Fruit fly (Drosophila melanogaster) whole organism, embryonic: ENCODE results near the gene BuGZ.

Source experiments
- C15 ChIP-seq: fragments of 200-800 bp; sonication (Bioruptor generic); IDR thresholded peaks from 3 replicates; pipeline ENCODE4 v1.3.6; 2022; ENCODE audit warnings: missing biosample characterization, missing genetic modification characterization
- CG11696 ChIP-seq: fragments of 200-800 bp; sonication (Bioruptor generic); IDR thresholded peaks from 2 replicates; pipeline ENCODE4 v1.3.6; 2022; ENCODE audit warnings: missing biosample characterization, missing genetic modification characterization
- CG11723 ChIP-seq: fragments of 200-800 bp; sonication (Bioruptor generic); optimal IDR thresholded peaks from 2 replicates; lab custom pipeline; 2017; ENCODE audit warnings: missing biosample characterization, mild to moderate bottlenecking, missing genetic modification characterization
- CG12155 ChIP-seq: fragments of 200-800 bp; sonication (Bioruptor generic); optimal IDR thresholded peaks from 3 replicates; lab custom pipeline; 2016; ENCODE audit warnings: missing biosample characterization, missing genetic modification characterization
- CG12391 ChIP-seq: fragments of 200-800 bp; sonication (Bioruptor generic); optimal IDR thresholded peaks from 3 replicates; lab custom pipeline; 2018; ENCODE audit warnings: missing biosample characterization, mild to moderate bottlenecking, missing genetic modification characterization, moderate library complexity
- CG12769 ChIP-seq: fragments of 200-800 bp; sonication (Bioruptor generic); optimal IDR thresholded peaks from 2 replicates; lab custom pipeline; 2019; ENCODE audit warnings: missing biosample characterization, mild to moderate bottlenecking, missing genetic modification characterization, moderate library complexity
- CG13624 ChIP-seq: fragments of 200-800 bp; sonication (Bioruptor generic); optimal IDR thresholded peaks from 2 replicates; lab custom pipeline; 2016; ENCODE audit warnings: missing biosample characterization, missing genetic modification characterization
- CG13894 ChIP-seq: fragments of 200-800 bp; sonication (Bioruptor generic); optimal IDR thresholded peaks from 3 replicates; lab custom pipeline; 2018; ENCODE audit warnings: missing biosample characterization, mild to moderate bottlenecking, missing genetic modification characterization, moderate library complexity
- CG1602 ChIP-seq: fragments of 200-800 bp; sonication (Bioruptor generic); optimal IDR thresholded peaks from 3 replicates; lab custom pipeline; 2016; ENCODE audit warnings: missing biosample characterization, missing genetic modification characterization
- CG17385 ChIP-seq: fragments of 200-800 bp; sonication (Bioruptor generic); optimal IDR thresholded peaks from 3 replicates; lab custom pipeline; 2018; ENCODE audit warnings: missing biosample characterization, mild to moderate bottlenecking, missing genetic modification characterization
- CG18599 ChIP-seq: fragments of 200-800 bp; sonication (Bioruptor generic); optimal IDR thresholded peaks from 3 replicates; lab custom pipeline; 2017; ENCODE audit warnings: missing biosample characterization, missing genetic modification characterization, mild to moderate bottlenecking, moderate library complexity, missing genetic modification reagents
- CG2712 ChIP-seq: fragments of 200-800 bp; optimal IDR thresholded peaks from 3 replicates; lab custom pipeline; 2019; ENCODE audit warnings: missing biosample characterization, mild to moderate bottlenecking, missing genetic modification characterization, moderate library complexity
- CG3281 ChIP-seq: fragments of 200-800 bp; sonication (Bioruptor generic); optimal IDR thresholded peaks from 3 replicates; lab custom pipeline; 2017; ENCODE audit warnings: missing biosample characterization, mild to moderate bottlenecking, missing genetic modification characterization
- CG42726 ChIP-seq: fragments of 200-800 bp; sonication (Bioruptor generic); IDR thresholded peaks from 2 replicates; pipeline ENCODE4 v1.3.6; 2022; ENCODE audit warnings: missing biosample characterization, missing genetic modification characterization; ENCODE audit not compliant: partially characterized antibody
- CG4282 ChIP-seq: fragments of 200-800 bp; sonication (Bioruptor generic); optimal IDR thresholded peaks from 2 replicates; lab custom pipeline; 2016; ENCODE audit warnings: missing biosample characterization, missing genetic modification characterization
- CG4360 ChIP-seq: fragments of 200-800 bp; sonication (Bioruptor generic); IDR thresholded peaks from 2 replicates; pipeline ENCODE4 v1.3.6; 2022; ENCODE audit warnings: missing biosample characterization, missing genetic modification characterization
- CG4424 ChIP-seq: fragments of 200-800 bp; sonication (Bioruptor generic); optimal IDR thresholded peaks from 3 replicates; lab custom pipeline; 2016; ENCODE audit warnings: missing biosample characterization, missing genetic modification characterization
- CG7271 ChIP-seq: fragments of 200-800 bp; sonication (Bioruptor generic); optimal IDR thresholded peaks from 2 replicates; lab custom pipeline; 2018; ENCODE audit warnings: missing biosample characterization, mild to moderate bottlenecking, missing genetic modification characterization, moderate library complexity
- CG7839 ChIP-seq: fragments of 200-800 bp; sonication (Bioruptor generic); optimal IDR thresholded peaks from 3 replicates; lab custom pipeline; 2018; ENCODE audit warnings: missing biosample characterization, mild to moderate bottlenecking, missing genetic modification characterization, moderate library complexity
- CG7963 ChIP-seq: fragments of 200-800 bp; sonication (Bioruptor generic); IDR thresholded peaks from 3 replicates; pipeline ENCODE4 v1.3.6; 2022; ENCODE audit warnings: missing biosample characterization, missing genetic modification characterization; ENCODE audit not compliant: partially characterized antibody
- CG9437 ChIP-seq: fragments of 200-800 bp; sonication (Bioruptor generic); optimal IDR thresholded peaks from 2 replicates; lab custom pipeline; 2018; ENCODE audit warnings: missing biosample characterization, mild to moderate bottlenecking, missing genetic modification characterization
- Dfd ChIP-seq, 2 experiments: fragments of >200 bp; optimal IDR thresholded peaks; 2 replicates each; lab custom pipeline; 2017; ENCODE audit warnings: missing biosample characterization in 2 of 2, missing genetic modification characterization in 2 of 2
- Ets65A ChIP-seq: fragments of 200-800 bp; sonication (Bioruptor generic); peaks from one replicate; lab custom pipeline; 2016; ENCODE audit warnings: missing biosample characterization, missing genetic modification characterization
- H15 ChIP-seq: fragments of 200-800 bp; sonication (Bioruptor generic); IDR thresholded peaks from 3 replicates; pipeline ENCODE4 v1.3.6; 2022; ENCODE audit warnings: missing biosample characterization, missing genetic modification characterization
- Hmx ChIP-seq: fragments of 200-800 bp; sonication (Bioruptor generic); optimal IDR thresholded peaks from 2 replicates; lab custom pipeline; 2016; ENCODE audit warnings: missing biosample characterization, missing genetic modification characterization
- Meics ChIP-seq: fragments of 200-800 bp; sonication (Bioruptor generic); optimal IDR thresholded peaks from 2 replicates; lab custom pipeline; 2017; ENCODE audit warnings: missing biosample characterization, mild to moderate bottlenecking, missing genetic modification characterization
- Trl ChIP-seq, 3 experiments: fragments of >200 bp in 2 of 3; fragments of 200-800 bp in 1 of 3; sonication (Bioruptor generic) in 1 of 3; optimal IDR thresholded peaks; 2 replicates in 1 of 3; 3 replicates in 2 of 3; lab custom pipeline; 2016 to 2017; ENCODE audit warnings: missing biosample characterization in 1 of 3, missing genetic modification characterization in 1 of 3
- Vsx1 ChIP-seq: fragments of 200-800 bp; sonication (Bioruptor generic); optimal IDR thresholded peaks from 2 replicates; lab custom pipeline; 2017; ENCODE audit warnings: missing biosample characterization, mild to moderate bottlenecking, missing genetic modification characterization, missing genetic modification reagents
- abd-A ChIP-seq: fragments of 200-800 bp; sonication (Bioruptor generic); optimal IDR thresholded peaks from 3 replicates; lab custom pipeline; 2019; ENCODE audit warnings: missing biosample characterization, mild to moderate bottlenecking, missing genetic modification characterization, moderate library complexity
- chinmo ChIP-seq: fragments of 200-800 bp; sonication (Bioruptor generic); IDR thresholded peaks from 4 replicates; pipeline ENCODE4 v1.3.6; 2022; ENCODE audit warnings: missing biosample characterization, missing genetic modification characterization; ENCODE audit not compliant: partially characterized antibody
- dmrt99B ChIP-seq: fragments of 200-800 bp; sonication (Bioruptor generic); optimal IDR thresholded peaks from 2 replicates; lab custom pipeline; 2018; ENCODE audit warnings: missing biosample characterization, mild to moderate bottlenecking, missing genetic modification characterization, moderate library complexity
- eve ChIP-seq, 2 experiments: fragments of >200 bp; optimal IDR thresholded peaks; 2 replicates each; lab custom pipeline; 2017; ENCODE audit warnings: missing biosample characterization in 2 of 2, missing genetic modification characterization in 2 of 2
- fd3F ChIP-seq: fragments of 200-800 bp; sonication (Bioruptor generic); optimal IDR thresholded peaks from 2 replicates; lab custom pipeline; 2018; ENCODE audit warnings: missing biosample characterization, mild to moderate bottlenecking, missing genetic modification characterization, moderate library complexity
- fd96Cb ChIP-seq: fragments of 200-800 bp; sonication (Bioruptor generic); optimal IDR thresholded peaks from 2 replicates; lab custom pipeline; 2018; ENCODE audit warnings: missing biosample characterization, mild to moderate bottlenecking, missing genetic modification characterization, moderate library complexity
- ftz-f1 ChIP-seq: fragments of 200-800 bp; sonication (Bioruptor generic); optimal IDR thresholded peaks from 2 replicates; lab custom pipeline; 2016; ENCODE audit warnings: missing biosample characterization, missing genetic modification characterization
- jigr1 ChIP-seq: fragments of 200-800 bp; sonication (Bioruptor generic); IDR thresholded peaks from 3 replicates; pipeline ENCODE4 v1.3.6; 2022; ENCODE audit warnings: missing biosample characterization, missing genetic modification characterization
- nerfin-1 ChIP-seq: fragments of 200-800 bp; sonication (Bioruptor generic); optimal IDR thresholded peaks from 3 replicates; lab custom pipeline; 2019; ENCODE audit warnings: missing biosample characterization, mild to moderate bottlenecking, missing genetic modification characterization, moderate library complexity
- nmo ChIP-seq: fragments of 200-800 bp; sonication (Bioruptor generic); optimal IDR thresholded peaks from 2 replicates; lab custom pipeline; 2018; ENCODE audit warnings: missing biosample characterization, mild to moderate bottlenecking, missing genetic modification characterization, moderate library complexity
- org-1 ChIP-seq: fragments of 200-800 bp; sonication (Bioruptor generic); optimal IDR thresholded peaks from 2 replicates; lab custom pipeline; 2017; ENCODE audit warnings: missing biosample characterization, missing genetic modification characterization
- psq ChIP-seq: fragments of 200-800 bp; sonication (Bioruptor generic); optimal IDR thresholded peaks from 2 replicates; lab custom pipeline; 2017; ENCODE audit warnings: missing biosample characterization, missing genetic modification characterization
- sens ChIP-seq: fragments of 200-800 bp; sonication (Bioruptor generic); peaks from one replicate; lab custom pipeline; 2016; ENCODE audit warnings: missing biosample characterization, missing genetic modification characterization
- stwl ChIP-seq: fragments of 200-800 bp; sonication (Bioruptor generic); optimal IDR thresholded peaks from 3 replicates; lab custom pipeline; 2018; ENCODE audit warnings: missing biosample characterization, mild to moderate bottlenecking, missing genetic modification characterization, moderate library complexity
- toy ChIP-seq: fragments of 200-800 bp; sonication (Bioruptor generic); IDR thresholded peaks from 2 replicates; pipeline ENCODE4 v1.3.6; 2022; ENCODE audit warnings: missing biosample characterization, missing genetic modification characterization
- trem ChIP-seq: fragments of 200-800 bp; optimal IDR thresholded peaks from 3 replicates; lab custom pipeline; 2019; ENCODE audit warnings: missing biosample characterization, mild to moderate bottlenecking, missing genetic modification characterization, moderate library complexity
- tup ChIP-seq: fragments of 200-800 bp; sonication (Bioruptor generic); optimal IDR thresholded peaks from 2 replicates; lab custom pipeline; 2016; ENCODE audit warnings: missing biosample characterization, mild to moderate bottlenecking, missing genetic modification characterization, moderate library complexity
- tx ChIP-seq: fragments of 200-800 bp; sonication (Bioruptor generic); optimal IDR thresholded peaks from 2 replicates; lab custom pipeline; 2016; ENCODE audit warnings: missing biosample characterization, missing genetic modification characterization
- z ChIP-seq: fragments of 200-800 bp; sonication (Bioruptor generic); IDR thresholded peaks from 3 replicates; pipeline ENCODE4 v1.3.6; 2022; ENCODE audit warnings: missing biosample characterization, missing genetic modification characterization

The BuGZ gene

DNA sequence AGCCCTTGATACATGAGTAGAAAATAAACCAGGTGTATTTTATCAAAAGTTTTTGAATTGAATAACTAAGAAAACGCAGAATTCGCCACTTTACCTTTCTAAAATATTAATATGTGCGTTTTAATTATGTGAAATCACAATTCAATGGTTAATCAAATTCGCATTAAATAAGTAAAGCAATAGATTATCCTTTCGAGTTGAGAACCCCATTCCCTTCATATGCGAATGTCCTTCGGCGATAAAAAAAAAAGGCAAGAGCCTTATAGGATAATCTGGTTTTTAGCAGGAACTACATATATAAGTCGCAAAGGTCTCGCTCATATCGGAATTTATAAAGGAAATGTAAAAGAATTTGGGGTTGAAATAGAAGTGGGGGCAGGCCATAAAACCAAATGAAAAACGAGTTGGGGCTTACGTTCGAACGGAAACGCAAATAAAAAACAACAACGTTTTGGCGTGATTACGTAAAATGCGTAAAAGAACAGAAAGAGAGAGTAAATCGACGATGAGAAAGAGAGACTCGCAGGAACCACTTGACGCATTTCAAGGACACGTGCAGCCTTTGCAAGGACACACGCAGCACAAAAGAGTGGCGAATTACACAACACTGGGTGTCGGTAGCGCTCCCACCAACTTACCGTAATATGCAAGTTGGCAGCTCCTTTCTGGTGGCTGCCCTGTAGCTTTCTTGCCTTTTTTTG is 27.9 kb upstream of the BuGZ start:
- TF ChIP-seq CG9437 (GFP tag; lab: Kevin White, UChicago) = peak; percentile 93
- peak; percentile 73 for TF ChIP-seq Ets65A (GFP tag; lab: Kevin White, UChicago)
- no peak for TF ChIP-seq CG42726 (GFP tag; lab: Robert Waterston, UW)
- no peak for TF ChIP-seq dmrt99B (tag; lab: Kevin White, UChicago)
- TF ChIP-seq jigr1 (GFP tag; lab: Robert Waterston, UW) = no peak
- no peak for TF ChIP-seq CG4282 (GFP tag; lab: Kevin White, UChicago)
- TF ChIP-seq nerfin-1 (tag; lab: Kevin White, UChicago) = peak; percentile 14
- peak; percentile 19 for TF ChIP-seq trem (tag; lab: Kevin White, UChicago)
- peak; percentile 30 for TF ChIP-seq ftz-f1 (GFP tag; lab: Kevin White, UChicago)
- peak; percentile 79 for TF ChIP-seq CG13894 (tag; lab: Kevin White, UChicago)
- TF ChIP-seq CG13624 (GFP tag; lab: Kevin White, UChicago) = no peak
- TF ChIP-seq tup (GFP tag; lab: Kevin White, UChicago) = no peak
- no peak for TF ChIP-seq Trl (optimal IDR thresholded peaks at IDR 0.05; lab: Kevin White, UChicago)
- no peak for TF ChIP-seq Trl (GFP tag; optimal IDR thresholded peaks at IDR 0.05; lab: Kevin White, UChicago)
- no peak for TF ChIP-seq Dfd (GFP tag; optimal IDR thresholded peaks at IDR 0.05; lab: Kevin White, UChicago)
- no peak for TF ChIP-seq fd3F (GFP tag; lab: Kevin White, UChicago)
- no peak for TF ChIP-seq CG17385
- TF ChIP-seq org-1 (GFP tag; lab: Kevin White, UChicago) = no peak
- no peak for TF ChIP-seq CG12391
- TF ChIP-seq sens = peak; percentile 60
- peak; percentile 36 for TF ChIP-seq abd-A
- no peak for TF ChIP-seq H15 (GFP tag; lab: Robert Waterston, UW)
- TF ChIP-seq stwl (tag; lab: Kevin White, UChicago) = peak; percentile 40
- TF ChIP-seq CG18599 = no peak

DNA sequence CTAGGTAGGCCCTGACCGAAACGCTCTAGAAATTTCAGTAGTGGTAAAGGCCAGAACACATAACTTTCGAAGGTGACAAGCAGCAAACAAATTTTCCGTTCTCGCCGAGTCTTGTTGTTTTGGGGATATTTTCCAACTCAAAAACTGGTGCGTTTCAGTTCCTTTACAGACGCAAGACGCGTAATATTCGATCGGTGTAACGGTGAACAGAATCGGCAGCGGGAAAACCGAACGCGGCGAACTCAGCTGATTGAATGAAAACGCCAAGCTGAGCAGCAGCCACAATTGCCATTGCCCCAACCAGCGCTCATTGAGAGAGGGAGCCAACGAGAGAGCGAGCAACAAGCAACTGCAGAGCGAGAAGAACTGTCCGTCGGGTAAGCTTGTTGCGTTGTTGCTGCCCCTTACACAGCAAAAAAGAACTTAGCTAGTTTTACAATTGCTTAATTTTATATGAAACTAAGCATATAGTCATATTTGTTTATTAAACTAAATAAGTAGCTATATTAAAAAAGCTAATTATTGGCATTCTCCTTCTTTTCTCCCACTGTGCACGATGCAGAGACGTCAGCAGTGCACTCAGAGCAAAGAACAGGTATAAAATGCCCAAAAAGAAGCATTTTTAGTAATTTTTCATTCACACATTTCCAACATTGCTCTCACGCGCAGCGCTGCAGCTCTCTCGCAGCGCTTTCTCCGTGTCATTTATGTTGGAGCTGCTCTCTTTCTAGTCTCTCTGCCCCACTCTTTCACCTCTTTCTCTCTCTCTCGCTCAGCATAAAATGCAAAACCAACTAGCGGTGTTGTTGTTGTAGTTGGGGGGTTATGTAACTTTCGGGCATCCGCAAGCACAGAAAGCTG is 27.1 kb upstream of the BuGZ start, which contains the start of the genes Cyt-c-d and CG31808:
TSS of gene Cyt-c-d (plus strand) at position 51 of the 861 bp plus-strand sequence.
TSS of gene CG31808 (minus strand) at position 355 of the 861 bp plus-strand sequence.
- peak; percentile 77; the same call in 1 of the 4 replicates for TF ChIP-seq chinmo (GFP tag; lab: Robert Waterston, UW)
- peak; percentile 98 for TF ChIP-seq nmo (GFP tag; lab: Kevin White, UChicago)
- TF ChIP-seq CG11696 (GFP tag; lab: Robert Waterston, UW) = peak; percentile 87
- TF ChIP-seq toy (GFP tag; lab: Robert Waterston, UW) = peak; percentile 88
- TF ChIP-seq psq = peak; percentile 75
- TF ChIP-seq Meics (GFP tag; lab: Kevin White, UChicago) = peak; percentile 95
- peak; percentile 96 for TF ChIP-seq CG4424
- TF ChIP-seq CG1602 (GFP tag; lab: Kevin White, UChicago) = peak; percentile 96
- peak; percentile 93 for TF ChIP-seq CG3281
- TF ChIP-seq CG7963 (GFP tag; lab: Robert Waterston, UW) = no peak
- TF ChIP-seq CG7839 (tag; lab: Kevin White, UChicago) = peak; percentile 97
- TF ChIP-seq eve (GFP tag; optimal IDR thresholded peaks at IDR 0.05; lab: Kevin White, UChicago) = peak in 1 of 2 experiments; percentile 99
- peak; percentile 90 for TF ChIP-seq tx (GFP tag; lab: Kevin White, UChicago)
- TF ChIP-seq Vsx1 (GFP tag; lab: Kevin White, UChicago) = peak; percentile 98
- peak; percentile 96 for TF ChIP-seq CG11723 (GFP tag; lab: Kevin White, UChicago)
- peak; percentile 98 for TF ChIP-seq fd96Cb
- peak; percentile 88 for TF ChIP-seq C15 (GFP tag; lab: Robert Waterston, UW)
- peak; percentile 98 for TF ChIP-seq CG2712 (tag; lab: Kevin White, UChicago)
- peak; percentile 95 for TF ChIP-seq CG12769 (tag; lab: Kevin White, UChicago)
- TF ChIP-seq CG7271 (tag; lab: Kevin White, UChicago) = peak; percentile 78
- peak; percentile 98 for TF ChIP-seq H15 (GFP tag; lab: Robert Waterston, UW)
- TF ChIP-seq CG12155 (GFP tag; lab: Kevin White, UChicago) = peak; percentile 93
- peak; percentile 85 for TF ChIP-seq Hmx (GFP tag; lab: Kevin White, UChicago)
- TF ChIP-seq z = peak; percentile 74
- TF ChIP-seq CG4360 (GFP tag; lab: Robert Waterston, UW) = peak; percentile 84
